Worm (Caenorhabditis elegans): ENCODE data around the gene C14C10.2.
A peak's percentile ranks its signal among the peaks of the same experiment; 100 is the strongest.

Gene C14C10.2

ce11 chrV:12550036-12550626, 42.1 kb downstream of the C14C10.2 start, which contains the start of gene F45D3.3:
Gene F45D3.3, minus strand, starts transcription at chrV:12550385.
- TF ChIP-seq dpl-1 (GFP tag; optimal IDR thresholded peaks at IDR 0.05) (no peak), nhr-71 (tag; optimal IDR thresholded peaks at IDR 0.05) (peak; percentile 54), mep-1 (tag; optimal IDR thresholded peaks at IDR 0.05) (peak; percentile 4), sptf-1 (tag; optimal IDR thresholded peaks at IDR 0.05) (no peak), nhr-85 (tag) (peak; percentile 46), ztf-4 (tag; optimal IDR thresholded peaks at IDR 0.05) (peak; percentile 47), mdl-1 (tag; optimal IDR thresholded peaks at IDR 0.05) (peak in 1 of 2 experiments; percentile 30), xbp-1 (tag; optimal IDR thresholded peaks at IDR 0.05) (no peak), rnt-1 (tag; optimal IDR thresholded peaks at IDR 0.05) (peak; percentile 8), aly-2 (tag; optimal IDR thresholded peaks at IDR 0.05) (no peak), ztf-11 (tag; optimal IDR thresholded peaks at IDR 0.05) (no peak), lin-14 (GFP tag; optimal IDR thresholded peaks at IDR 0.05) (peak; percentile 46), ceh-82 (tag; optimal IDR thresholded peaks at IDR 0.05) (no peak), lin-35 (GFP tag; optimal IDR thresholded peaks at IDR 0.05) (peak in 1 of 2 experiments; percentile 18), nhr-20 (tag; optimal IDR thresholded peaks at IDR 0.05) (peak; percentile 60), lin-13 (GFP tag; optimal IDR thresholded peaks at IDR 0.05) (no peak), mab-9 (GFP tag; IDR thresholded peaks at IDR 0.05) (no peak), lsy-2 (tag; optimal IDR thresholded peaks at IDR 0.05) (peak in 1 of 2 experiments; percentile 38), snu-23 (GFP tag; optimal IDR thresholded peaks at IDR 0.05) (peak; percentile 3), elt-3 (tag; optimal IDR thresholded peaks at IDR 0.05) (peak in 3 of 6 experiments; percentile 1 to 32 (median 8)), nhr-19 (GFP tag; conservative IDR thresholded peaks at IDR 0.05) (peak; percentile 25), swsn-7 (tag; optimal IDR thresholded peaks at IDR 0.05) (no peak), ama-1 (optimal IDR thresholded peaks at IDR 0.05) (peak; percentile 90), unc-30 (tag; optimal IDR thresholded peaks at IDR 0.05) (no peak), dsc-1 (tag; optimal IDR thresholded peaks at IDR 0.05) (peak; percentile 18), isw-1 (GFP tag; IDR thresholded peaks at IDR 0.05) (no peak), unc-62 (GFP tag; optimal IDR thresholded peaks at IDR 0.05) (no peak), blmp-1 (tag; optimal IDR thresholded peaks at IDR 0.05) (peak; percentile 65), tbx-2 (tag; optimal IDR thresholded peaks at IDR 0.05) (peak; percentile 42), unc-98 (GFP tag; IDR thresholded peaks at IDR 0.05) (no peak), efl-1 (optimal IDR thresholded peaks at IDR 0.05) (no peak), efl-1 (GFP tag; optimal IDR thresholded peaks at IDR 0.05 in 1 of 2) (peak in 1 of 2 experiments; percentile 85), C34B4.2 (tag; optimal IDR thresholded peaks at IDR 0.05) (no peak), nhr-90 (tag; optimal IDR thresholded peaks at IDR 0.05; ENCODE audit: poor library complexity) (peak; percentile 34)

ce11 chrV:12549604-12550003, 42.7 kb downstream of the C14C10.2 start:
- TF ChIP-seq ces-1 (GFP tag; optimal IDR thresholded peaks at IDR 0.05) (no peak), mdl-1 (tag; optimal IDR thresholded peaks at IDR 0.05) (peak in 1 of 2 experiments; percentile 13), snu-23 (GFP tag; optimal IDR thresholded peaks at IDR 0.05) (no peak), elt-3 (tag; optimal IDR thresholded peaks at IDR 0.05) (peak in 1 of 6 experiments; percentile 3), nhr-237 (tag; optimal IDR thresholded peaks at IDR 0.05) (no peak), ama-1 (optimal IDR thresholded peaks at IDR 0.05) (peak; percentile 72), efl-1 (optimal IDR thresholded peaks at IDR 0.05) (no peak), efl-1 (GFP tag; optimal IDR thresholded peaks at IDR 0.05 in 1 of 2) (no peak), snpc-4 (tag; optimal IDR thresholded peaks at IDR 0.05) (no peak), nhr-19 (GFP tag; conservative IDR thresholded peaks at IDR 0.05) (no peak), dsc-1 (tag; optimal IDR thresholded peaks at IDR 0.05) (no peak), nhr-85 (tag) (peak; percentile 59)

ce11 chrV:12548830-12549229, 43.4 kb downstream of the C14C10.2 start:
- TF ChIP-seq pax-3 (tag; optimal IDR thresholded peaks at IDR 0.05), result peak; percentile 48
- TF ChIP-seq mdl-1 (tag; optimal IDR thresholded peaks at IDR 0.05), result peak in 1 of 2 experiments; percentile 16
- TF ChIP-seq fkh-4 (tag; optimal IDR thresholded peaks at IDR 0.05; ENCODE audit: borderline replicate concordance), result no peak
- peak; percentile 52 for TF ChIP-seq lin-13 (GFP tag; optimal IDR thresholded peaks at IDR 0.05)
- no peak for TF ChIP-seq nhr-84 (tag; optimal IDR thresholded peaks at IDR 0.05)
- no peak for TF ChIP-seq lin-39 (tag; optimal IDR thresholded peaks at IDR 0.05)
- no peak for TF ChIP-seq fkh-10 (GFP tag; optimal IDR thresholded peaks at IDR 0.05)
- TF ChIP-seq nhr-47 (tag; optimal IDR thresholded peaks at IDR 0.05), result peak; percentile 39
- TF ChIP-seq mep-1 (tag; optimal IDR thresholded peaks at IDR 0.05), result no peak
- peak; percentile 93 for TF ChIP-seq nhr-85 (tag)
- peak; percentile 65 for TF ChIP-seq aly-2 (tag; optimal IDR thresholded peaks at IDR 0.05)
- no peak for TF ChIP-seq skn-1 (tag; optimal IDR thresholded peaks at IDR 0.05)
- peak; percentile 50 for TF ChIP-seq nhr-90 (tag; optimal IDR thresholded peaks at IDR 0.05; ENCODE audit: poor library complexity)
- no peak for TF ChIP-seq mab-9 (GFP tag; IDR thresholded peaks at IDR 0.05)
- TF ChIP-seq lin-35 (GFP tag; optimal IDR thresholded peaks at IDR 0.05), result peak in 1 of 2 experiments; percentile 55
- TF ChIP-seq dsc-1 (tag; optimal IDR thresholded peaks at IDR 0.05), result no peak
- no peak for TF ChIP-seq C34B4.2 (tag; optimal IDR thresholded peaks at IDR 0.05)
- TF ChIP-seq snu-23 (GFP tag; optimal IDR thresholded peaks at IDR 0.05), result peak; percentile 30
- TF ChIP-seq fos-1 (tag; optimal IDR thresholded peaks at IDR 0.05), result peak; percentile 16
- peak in 1 of 3 experiments; percentile 9 for TF ChIP-seq dpl-1 (GFP tag; optimal IDR thresholded peaks at IDR 0.05)
- TF ChIP-seq vab-15 (tag; optimal IDR thresholded peaks at IDR 0.05), result no peak
- peak in 1 of 2 experiments; percentile 2 for TF ChIP-seq efl-1 (optimal IDR thresholded peaks at IDR 0.05)
- TF ChIP-seq efl-1 (GFP tag; optimal IDR thresholded peaks at IDR 0.05 in 1 of 2), result peak in 1 of 2 experiments; percentile 92
- TF ChIP-seq grh-1 (GFP tag; IDR thresholded peaks at IDR 0.05), result peak; percentile 59

Data from whole organism, L1 larva.